Fruit fly (Drosophila melanogaster) whole organism, prepupa: ENCODE measurements around the gene CG32270.

ENCODE experiments used
- Blimp-1 ChIP-seq: fragments of 200-800 bp; sonication (Bioruptor generic); optimal IDR thresholded peaks from 3 replicates; lab custom pipeline; 2017; ENCODE audit warnings: missing biosample characterization, missing genetic modification characterization, mild to moderate bottlenecking, moderate library complexity, missing genetic modification reagents
- CG10631 ChIP-seq: fragments of 200-800 bp; sonication (Bioruptor generic); optimal IDR thresholded peaks from 2 replicates; lab custom pipeline; 2016; ENCODE audit warnings: missing biosample characterization, missing genetic modification characterization
- CG11294 ChIP-seq: fragments of 200-800 bp; sonication (Bioruptor generic); IDR thresholded peaks from 2 replicates; pipeline ENCODE4 v1.3.6; 2022; ENCODE audit warnings: missing biosample characterization, missing genetic modification characterization
- CG11762 ChIP-seq: fragments of 200-800 bp; sonication (Bioruptor generic); optimal IDR thresholded peaks from 3 replicates; lab custom pipeline; 2016; ENCODE audit warnings: missing biosample characterization, missing genetic modification characterization; ENCODE audit not compliant: insufficient read depth
- CG11902 ChIP-seq: fragments of 200-800 bp; sonication (Bioruptor generic); optimal IDR thresholded peaks from 3 replicates; lab custom pipeline; 2016; ENCODE audit warnings: missing biosample characterization, missing genetic modification characterization
- CG15336 ChIP-seq: fragments of 200-800 bp; sonication (Bioruptor generic); IDR thresholded peaks from 2 replicates; pipeline ENCODE4 v1.3.6; 2022; ENCODE audit warnings: missing biosample characterization, missing genetic modification characterization
- CG1621 ChIP-seq: fragments of 200-800 bp; sonication (Bioruptor generic); optimal IDR thresholded peaks from 3 replicates; lab custom pipeline; 2018; ENCODE audit warnings: missing biosample characterization, mild to moderate bottlenecking, missing genetic modification characterization
- CG16779 ChIP-seq: fragments of 200-800 bp; sonication (Bioruptor generic); optimal IDR thresholded peaks from 3 replicates; lab custom pipeline; 2017; ENCODE audit warnings: missing biosample characterization, mild to moderate bottlenecking, missing genetic modification characterization
- CG3032 ChIP-seq: fragments of 200-800 bp; optimal IDR thresholded peaks from 2 replicates; lab custom pipeline; 2019; ENCODE audit warnings: missing biosample characterization, mild to moderate bottlenecking, missing genetic modification characterization, moderate library complexity
- CG31627 ChIP-seq: fragments of 200-800 bp; sonication (Bioruptor generic); optimal IDR thresholded peaks from 3 replicates; lab custom pipeline; 2016; ENCODE audit warnings: missing biosample characterization, missing genetic modification characterization
- CG32006 ChIP-seq: fragments of 200-800 bp; sonication (Bioruptor generic); optimal IDR thresholded peaks from 3 replicates; lab custom pipeline; 2017; ENCODE audit warnings: missing biosample characterization, mild to moderate bottlenecking, missing genetic modification characterization
- CG34406 ChIP-seq: fragments of 200-800 bp; sonication (Bioruptor generic); optimal IDR thresholded peaks from 3 replicates; lab custom pipeline; 2016; ENCODE audit warnings: missing biosample characterization, missing genetic modification characterization
- CG3919 ChIP-seq: fragments of 200-800 bp; sonication (Bioruptor generic); optimal IDR thresholded peaks from 3 replicates; lab custom pipeline; 2016; ENCODE audit warnings: missing biosample characterization, missing genetic modification characterization
- CG4318 ChIP-seq: fragments of 200-800 bp; sonication (Bioruptor generic); optimal IDR thresholded peaks from 3 replicates; lab custom pipeline; 2017; ENCODE audit warnings: missing biosample characterization, mild to moderate bottlenecking, missing genetic modification characterization
- CG6163 ChIP-seq: fragments of 200-800 bp; sonication (Bioruptor generic); IDR thresholded peaks from 3 replicates; pipeline ENCODE4 v1.3.6; 2022; ENCODE audit warnings: missing biosample characterization, missing genetic modification characterization
- CG6276 ChIP-seq: fragments of 200-800 bp; sonication (Bioruptor generic); optimal IDR thresholded peaks from 2 replicates; lab custom pipeline; 2017; ENCODE audit warnings: missing biosample characterization, mild to moderate bottlenecking, missing genetic modification characterization
- CG6792 ChIP-seq: fragments of 200-800 bp; sonication (Bioruptor generic); optimal IDR thresholded peaks from 3 replicates; lab custom pipeline; 2016; ENCODE audit warnings: missing biosample characterization, missing genetic modification characterization
- CG6808 ChIP-seq: fragments of 200-800 bp; sonication (Bioruptor generic); optimal IDR thresholded peaks from 3 replicates; lab custom pipeline; 2017; ENCODE audit warnings: missing biosample characterization, missing genetic modification characterization, mild to moderate bottlenecking, moderate library complexity, missing genetic modification reagents
- CG6854 ChIP-seq: fragments of 200-800 bp; sonication (Bioruptor generic); optimal IDR thresholded peaks from 2 replicates; lab custom pipeline; 2017; ENCODE audit warnings: missing biosample characterization, mild to moderate bottlenecking, missing genetic modification characterization
- CG7368 ChIP-seq: fragments of 200-800 bp; sonication (Bioruptor generic); optimal IDR thresholded peaks from 3 replicates; lab custom pipeline; 2016; ENCODE audit warnings: missing biosample characterization, missing genetic modification characterization
- CG8119 ChIP-seq: fragments of 200-800 bp; sonication (Bioruptor generic); IDR thresholded peaks from 3 replicates; pipeline ENCODE4 v1.3.6; 2022; ENCODE audit warnings: missing biosample characterization, missing genetic modification characterization
- CG8319 ChIP-seq: fragments of 200-800 bp; sonication (Bioruptor generic); optimal IDR thresholded peaks from 3 replicates; lab custom pipeline; 2016; ENCODE audit warnings: missing biosample characterization, missing genetic modification characterization
- CG9139 ChIP-seq: fragments of 200-800 bp; sonication (Bioruptor generic); optimal IDR thresholded peaks from 3 replicates; lab custom pipeline; 2017; ENCODE audit warnings: missing biosample characterization, mild to moderate bottlenecking, missing genetic modification characterization
- Eip78C ChIP-seq: fragments of 200-800 bp; sonication (Bioruptor generic); peaks from one replicate; lab custom pipeline; 2016; ENCODE audit warnings: missing biosample characterization, missing genetic modification characterization
- Ets21C ChIP-seq: fragments of 200-800 bp; sonication (Bioruptor generic); optimal IDR thresholded peaks from 3 replicates; lab custom pipeline; 2016; ENCODE audit warnings: missing biosample characterization, missing genetic modification characterization
- Ets96B ChIP-seq: fragments of 200-800 bp; optimal IDR thresholded peaks from 2 replicates; lab custom pipeline; 2019; ENCODE audit warnings: missing biosample characterization, mild to moderate bottlenecking, missing genetic modification characterization, moderate library complexity
- Hr39 ChIP-seq: fragments of 200-800 bp; sonication (Bioruptor generic); optimal IDR thresholded peaks from 2 replicates; lab custom pipeline; 2016; ENCODE audit warnings: missing biosample characterization, missing genetic modification characterization
- Hr4 ChIP-seq: fragments of 200-800 bp; sonication (Bioruptor generic); optimal IDR thresholded peaks from 3 replicates; lab custom pipeline; 2016; ENCODE audit warnings: missing biosample characterization, missing genetic modification characterization
- Met ChIP-seq: fragments of 200-800 bp; sonication (Bioruptor generic); optimal IDR thresholded peaks from 3 replicates; lab custom pipeline; 2016; ENCODE audit warnings: missing biosample characterization, missing genetic modification characterization
- Smox ChIP-seq: fragments of 200-800 bp; sonication (Bioruptor generic); optimal IDR thresholded peaks from 3 replicates; lab custom pipeline; 2016; ENCODE audit warnings: missing biosample characterization, missing genetic modification characterization
- Sox102F ChIP-seq: fragments of 200-800 bp; sonication (Bioruptor generic); optimal IDR thresholded peaks from 2 replicates; lab custom pipeline; 2016; ENCODE audit warnings: missing biosample characterization, mild to moderate bottlenecking, missing genetic modification characterization
- Sox14 ChIP-seq: fragments of 200-800 bp; sonication (Bioruptor generic); optimal IDR thresholded peaks from 3 replicates; lab custom pipeline; 2016; ENCODE audit warnings: missing biosample characterization, missing genetic modification characterization
- Sox15 ChIP-seq: fragments of 200-800 bp; sonication (Bioruptor generic); optimal IDR thresholded peaks from 3 replicates; lab custom pipeline; 2016; ENCODE audit warnings: missing biosample characterization, missing genetic modification characterization
- achi ChIP-seq: fragments of 200-800 bp; sonication (Bioruptor generic); optimal IDR thresholded peaks from 3 replicates; lab custom pipeline; 2016; ENCODE audit warnings: missing biosample characterization, missing genetic modification characterization
- acj6 ChIP-seq: fragments of 200-800 bp; sonication (Bioruptor generic); optimal IDR thresholded peaks from 3 replicates; lab custom pipeline; 2016; ENCODE audit warnings: missing biosample characterization, missing genetic modification characterization
- cyc ChIP-seq: fragments of 200-800 bp; sonication (Bioruptor generic); optimal IDR thresholded peaks from 3 replicates; lab custom pipeline; 2016; ENCODE audit warnings: missing biosample characterization, missing genetic modification characterization
- dac ChIP-seq: fragments of 200-800 bp; sonication (Bioruptor generic); optimal IDR thresholded peaks from 2 replicates; lab custom pipeline; 2017; ENCODE audit warnings: missing biosample characterization, mild to moderate bottlenecking, missing genetic modification characterization
- esn ChIP-seq: fragments of 200-800 bp; sonication (Bioruptor generic); optimal IDR thresholded peaks from 2 replicates; lab custom pipeline; 2016; ENCODE audit warnings: missing biosample characterization, mild to moderate bottlenecking, missing genetic modification characterization, moderate library complexity
- fd59A ChIP-seq: fragments of 200-800 bp; sonication (Bioruptor generic); optimal IDR thresholded peaks from 2 replicates; lab custom pipeline; 2017; ENCODE audit warnings: missing biosample characterization, mild to moderate bottlenecking, missing genetic modification characterization, missing genetic modification reagents
- fd85E ChIP-seq: fragments of 200-800 bp; sonication (Bioruptor generic); optimal IDR thresholded peaks from 3 replicates; lab custom pipeline; 2016; ENCODE audit warnings: missing biosample characterization, missing genetic modification characterization
- lz ChIP-seq: fragments of 200-800 bp; sonication (Bioruptor generic); optimal IDR thresholded peaks from 3 replicates; lab custom pipeline; 2016; ENCODE audit warnings: missing biosample characterization, missing genetic modification characterization
- net ChIP-seq: fragments of 200-800 bp; sonication (Bioruptor generic); optimal IDR thresholded peaks from 3 replicates; lab custom pipeline; 2016; ENCODE audit warnings: missing biosample characterization, missing genetic modification characterization
- pdm3 ChIP-seq: fragments of 200-800 bp; sonication (Bioruptor generic); optimal IDR thresholded peaks from 3 replicates; lab custom pipeline; 2016; ENCODE audit warnings: missing biosample characterization, missing genetic modification characterization
- salr ChIP-seq, 2 experiments: fragments of 200-800 bp; sonication (Bioruptor generic); optimal IDR thresholded peaks; 3 replicates each; lab custom pipeline; 2016 to 2018; ENCODE audit warnings: missing biosample characterization in 2 of 2, missing genetic modification characterization in 2 of 2, mild to moderate bottlenecking in 1 of 2
- ss ChIP-seq, 2 experiments: fragments of 200-800 bp; sonication (Bioruptor generic); optimal IDR thresholded peaks; 2 replicates in 1 of 2; 3 replicates in 1 of 2; lab custom pipeline; 2017 to 2018; ENCODE audit warnings: mild to moderate bottlenecking in 2 of 2, missing biosample characterization in 2 of 2, missing genetic modification characterization in 2 of 2, moderate library complexity in 1 of 2
- topi ChIP-seq: fragments of 200-800 bp; sonication (Bioruptor generic); optimal IDR thresholded peaks from 3 replicates; lab custom pipeline; 2016; ENCODE audit warnings: missing biosample characterization, missing genetic modification characterization

CG32270 gene

dm6 chr3L:3246378-3247129 lies 37.8 kb upstream of the CG32270 start (continued):
- TF ChIP-seq CG7368 (GFP tag; lab: Kevin White, UChicago) (peak; percentile 91), CG6854 (GFP tag; lab: Kevin White, UChicago) (peak; percentile 100), Hr39 (GFP tag; lab: Kevin White, UChicago) (peak; percentile 91), CG16779 (tag; lab: Kevin White, UChicago) (peak; percentile 99), CG3032 (tag; lab: Kevin White, UChicago) (peak; percentile 99), CG3919 (GFP tag; lab: Kevin White, UChicago) (peak; percentile 87), CG6276 (GFP tag; lab: Kevin White, UChicago) (peak; percentile 94), CG1621 (tag; lab: Kevin White, UChicago) (peak; percentile 97), CG4318 (GFP tag; lab: Kevin White, UChicago) (peak; percentile 6), CG32006 (peak; percentile 72), Smox (GFP tag; lab: Kevin White, UChicago) (peak; percentile 68), net (GFP tag; lab: Kevin White, UChicago) (peak; percentile 96), Met (GFP tag; lab: Kevin White, UChicago) (peak; percentile 90), acj6 (GFP tag; lab: Kevin White, UChicago) (peak; percentile 68), CG11902 (peak; percentile 63), CG6808 (GFP tag; lab: Kevin White, UChicago) (peak; percentile 99), Sox15 (GFP tag; lab: Kevin White, UChicago) (peak; percentile 57), CG8119 (peak; percentile 95)

DNA sequence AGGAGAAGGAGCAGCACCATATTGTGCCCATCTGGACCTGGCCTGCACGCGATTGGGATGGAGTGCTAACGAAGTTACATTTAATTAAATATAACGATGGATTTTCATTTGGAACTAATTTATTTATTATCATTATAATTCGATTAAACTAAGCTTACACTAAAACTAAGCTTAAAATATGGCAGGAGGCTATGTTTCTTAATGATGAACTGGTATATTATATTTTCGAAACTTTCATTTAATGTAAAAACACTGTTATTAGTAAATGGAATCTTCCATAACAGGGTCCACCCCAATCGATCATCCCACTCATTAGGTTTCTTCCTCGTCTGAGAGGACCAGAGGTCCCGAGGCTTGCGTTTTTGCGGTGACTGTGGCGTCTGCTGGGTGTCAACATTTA lies 36.4 kb upstream of the CG32270 start:
- TF ChIP-seq net (GFP tag; lab: Kevin White, UChicago) (peak; percentile 89), achi (GFP tag; lab: Kevin White, UChicago) (peak; percentile 87), CG8319 (GFP tag; lab: Kevin White, UChicago) (peak; percentile 68), Met (GFP tag; lab: Kevin White, UChicago) (peak; percentile 92), dac (GFP tag; lab: Kevin White, UChicago) (no peak), fd59A (peak; percentile 90), acj6 (GFP tag; lab: Kevin White, UChicago) (peak; percentile 88), CG6163 (GFP tag; lab: Robert Waterston, UW) (peak; percentile 89), lz (GFP tag; lab: Kevin White, UChicago) (peak; percentile 82), CG11902 (peak; percentile 47), CG1621 (tag; lab: Kevin White, UChicago) (peak; percentile 88), Smox (GFP tag; lab: Kevin White, UChicago) (peak; percentile 88), CG11762 (GFP tag; lab: Kevin White, UChicago) (peak; percentile 79), CG15336 (peak; percentile 67), ss (GFP tag; optimal IDR thresholded peaks at IDR 0.05; lab: Kevin White, UChicago) (peak; percentile 93 to 96), CG6276 (GFP tag; lab: Kevin White, UChicago) (no peak), Sox102F (GFP tag; lab: Kevin White, UChicago) (peak; percentile 88), Ets96B (tag; lab: Kevin White, UChicago) (peak; percentile 92), CG6808 (GFP tag; lab: Kevin White, UChicago) (peak; percentile 91), CG10631 (peak; percentile 88), Sox14 (GFP tag; lab: Kevin White, UChicago) (peak; percentile 71), Sox15 (GFP tag; lab: Kevin White, UChicago) (peak; percentile 77), CG11294 (GFP tag; lab: Robert Waterston, UW) (no peak), pdm3 (GFP tag; lab: Kevin White, UChicago) (peak; percentile 86), Blimp-1 (GFP tag; lab: Kevin White, UChicago) (peak; percentile 47), Ets21C (GFP tag; lab: Kevin White, UChicago) (peak; percentile 67), CG6792 (GFP tag; lab: Kevin White, UChicago) (peak; percentile 87), CG34406 (peak; percentile 89), topi (GFP tag; lab: Kevin White, UChicago) (peak; percentile 83), Eip78C (peak; percentile 96), esn (GFP tag; lab: Kevin White, UChicago) (peak; percentile 89), CG9139 (GFP tag; lab: Kevin White, UChicago) (peak; percentile 74), CG31627 (GFP tag; lab: Kevin White, UChicago) (peak; percentile 79), salr (GFP tag; optimal IDR thresholded peaks at IDR 0.05; lab: Kevin White, UChicago) (peak; percentile 75 to 80), cyc (GFP tag; lab: Kevin White, UChicago) (peak; percentile 75), fd85E (no peak), CG8119 (peak; percentile 82), Hr4 (GFP tag; lab: Kevin White, UChicago) (peak; percentile 36)
